Fruit fly (Drosophila melanogaster) whole organism, wandering third instar larva: ENCODE results near the gene Hug.
"Not testable (repeated sequence)": the region's sequence is repeated elsewhere in the genome, so short reads cannot be mapped to it uniquely, and the experiment has no call there.

Source experiments
- Abd-B ChIP-seq: fragments of >200 bp; optimal IDR thresholded peaks from 2 replicates; lab custom pipeline; 2017; ENCODE audit warnings: missing biosample characterization, missing genetic modification characterization
- CrebA ChIP-seq: fragments of 200-800 bp; sonication (Bioruptor generic); optimal IDR thresholded peaks from 2 replicates; lab custom pipeline; 2016; ENCODE audit warnings: missing biosample characterization, mild to moderate bottlenecking, missing genetic modification characterization, borderline replicate concordance
- Dfd ChIP-seq: fragments of >200 bp; optimal IDR thresholded peaks from 2 replicates; lab custom pipeline; 2017; ENCODE audit warnings: missing biosample characterization, missing genetic modification characterization
- Dif ChIP-seq: fragments of 200-275, 200-300 bp; sonication (Bioruptor generic); optimal IDR thresholded peaks from 2 replicates; lab custom pipeline; 2018; ENCODE audit warnings: missing biosample characterization, missing genetic modification characterization; ENCODE audit not compliant: partially characterized antibody
- HLH106 ChIP-seq: fragments of 200-800 bp; optimal IDR thresholded peaks from 3 replicates; lab custom pipeline; 2019; ENCODE audit warnings: missing biosample characterization, mild to moderate bottlenecking, missing genetic modification characterization, moderate library complexity
- Hr83 ChIP-seq: fragments of 200-300 bp; sonication (Bioruptor generic); optimal IDR thresholded peaks from 2 replicates; lab custom pipeline; 2016; ENCODE audit warnings: missing biosample characterization, mild to moderate bottlenecking, missing genetic modification characterization, moderate library complexity; ENCODE audit not compliant: poor library complexity, severe bottlenecking
- Mio ChIP-seq: sonication (Bioruptor generic); optimal IDR thresholded peaks from 2 replicates; lab custom pipeline; 2016; ENCODE audit warnings: missing biosample characterization, missing genetic modification characterization
- Myc ChIP-seq: fragments of >200 bp; optimal IDR thresholded peaks from 2 replicates; lab custom pipeline; 2017
- OdsH ChIP-seq: fragments of 200-800 bp; sonication (Bioruptor generic); optimal IDR thresholded peaks from 2 replicates; lab custom pipeline; 2016; ENCODE audit warnings: missing biosample characterization, mild to moderate bottlenecking, missing genetic modification characterization
- Rel ChIP-seq, 2 experiments: fragments of 200-800 bp; sonication (Bioruptor generic) in 1 of 2; optimal IDR thresholded peaks; 2 replicates in 1 of 2; 3 replicates in 1 of 2; lab custom pipeline; 2016 to 2019; ENCODE audit warnings: mild to moderate bottlenecking in 2 of 2, missing biosample characterization in 2 of 2, missing genetic modification characterization in 2 of 2, moderate library complexity in 1 of 2
- Vsx2 ChIP-seq: fragments of 200-300, 225-300 bp; sonication (Bioruptor generic); optimal IDR thresholded peaks from 2 replicates; lab custom pipeline; 2018; ENCODE audit warnings: missing biosample characterization, missing genetic modification characterization; ENCODE audit not compliant: partially characterized antibody
- br ChIP-seq: fragments of 200-800 bp; sonication (Bioruptor generic); optimal IDR thresholded peaks from 2 replicates; lab custom pipeline; 2016; ENCODE audit warnings: missing biosample characterization, missing genetic modification characterization
- brk ChIP-seq: fragments of 200-800 bp; sonication (Bioruptor generic); optimal IDR thresholded peaks from 2 replicates; lab custom pipeline; 2016; ENCODE audit warnings: missing biosample characterization, mild to moderate bottlenecking, missing genetic modification characterization
- dmrt93B ChIP-seq: fragments of 200-800 bp; sonication (Bioruptor generic); optimal IDR thresholded peaks from 2 replicates; lab custom pipeline; 2018; ENCODE audit warnings: missing biosample characterization, mild to moderate bottlenecking, missing genetic modification characterization
- dsf ChIP-seq: sonication (Bioruptor generic); optimal IDR thresholded peaks from 2 replicates; lab custom pipeline; 2016; ENCODE audit warnings: missing biosample characterization, missing genetic modification characterization, borderline replicate concordance
- ey ChIP-seq: fragments of 200-800 bp; sonication (Bioruptor generic); optimal IDR thresholded peaks from 2 replicates; lab custom pipeline; 2016; ENCODE audit warnings: missing biosample characterization, missing genetic modification characterization
- h ChIP-seq: fragments of 200-800 bp; sonication (Bioruptor generic); optimal IDR thresholded peaks from 3 replicates; lab custom pipeline; 2016; ENCODE audit warnings: missing biosample characterization, mild to moderate bottlenecking, missing genetic modification characterization
- lola ChIP-seq: fragments of >200 bp; optimal IDR thresholded peaks from 2 replicates; lab custom pipeline; 2017; ENCODE audit warnings: missing biosample characterization, missing genetic modification characterization
- pan ChIP-seq: fragments of >200 bp; optimal IDR thresholded peaks from 2 replicates; lab custom pipeline; 2017
- psq ChIP-seq: fragments of 200-800 bp; sonication (Bioruptor generic); optimal IDR thresholded peaks from 3 replicates; lab custom pipeline; 2017; ENCODE audit warnings: missing biosample characterization, mild to moderate bottlenecking, missing genetic modification characterization, moderate library complexity
- rgr ChIP-seq: fragments of 200-800 bp; sonication (Bioruptor generic); optimal IDR thresholded peaks from 3 replicates; lab custom pipeline; 2016; ENCODE audit warnings: missing biosample characterization, mild to moderate bottlenecking, missing genetic modification characterization
- sv ChIP-seq: fragments of 200-800 bp; sonication (Bioruptor generic); optimal IDR thresholded peaks from 3 replicates; lab custom pipeline; 2016; ENCODE audit warnings: missing biosample characterization, missing genetic modification characterization
- tai ChIP-seq: sonication (Bioruptor generic); optimal IDR thresholded peaks from 2 replicates; lab custom pipeline; 2016; ENCODE audit warnings: missing biosample characterization, missing genetic modification characterization
- usp ChIP-seq: fragments of >200 bp; optimal IDR thresholded peaks from 2 replicates; lab custom pipeline; 2017; ENCODE audit warnings: missing biosample characterization, missing genetic modification characterization

Hug gene

dm6 chr3R:12525888-12526287, at the start of gene Hug:
Gene Hug (plus strand): TSS chr3R:12526188.
- TF ChIP-seq Dfd (GFP tag; lab: Kevin White, UChicago) (no peak), Myc (lab: Kevin White, UChicago) (no peak), pan (lab: Kevin White, UChicago) (no peak), psq (GFP tag; lab: Kevin White, UChicago) (no peak), dmrt93B (GFP tag; lab: Kevin White, UChicago) (no peak), h (GFP tag; lab: Kevin White, UChicago) (no peak)

dm6 chr3R:12502210-12502609, 23.8 kb upstream of the Hug start, which contains the start of gene Hsp70Bbb:
Gene Hsp70Bbb (plus strand): TSS chr3R:12502510.
- TF ChIP-seq Dfd (GFP tag; lab: Kevin White, UChicago); h (GFP tag; lab: Kevin White, UChicago); sv: not testable (repeated sequence)

DNA sequence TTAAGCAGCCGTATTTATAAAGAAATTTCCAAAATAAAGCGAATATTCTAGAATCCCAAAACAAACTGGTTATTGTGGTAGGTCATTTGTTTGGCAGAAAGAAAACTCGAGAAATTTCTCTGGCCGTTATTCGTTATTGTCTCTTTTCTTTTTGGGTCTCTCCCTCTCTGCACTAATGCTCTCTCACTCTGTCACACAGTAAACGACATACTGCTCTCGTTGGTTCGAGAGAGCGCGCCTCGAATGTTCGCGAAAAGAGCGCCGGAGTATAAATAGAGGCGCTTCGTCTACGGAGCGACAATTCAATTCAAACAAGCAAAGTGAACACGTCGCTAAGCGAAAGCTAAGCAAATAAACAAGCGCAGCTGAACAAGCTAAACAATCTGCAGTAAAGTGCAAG, 20.5 kb upstream of the Hug start, which contains the start of gene Hsp70Bb:
Gene Hsp70Bb, plus strand, starts transcription at position 301 of the 400 bp plus-strand sequence.
- not testable (repeated sequence) for TF ChIP-seq Dfd (GFP tag; lab: Kevin White, UChicago); tai (GFP tag; lab: Kevin White, UChicago); pan (lab: Kevin White, UChicago)

DNA sequence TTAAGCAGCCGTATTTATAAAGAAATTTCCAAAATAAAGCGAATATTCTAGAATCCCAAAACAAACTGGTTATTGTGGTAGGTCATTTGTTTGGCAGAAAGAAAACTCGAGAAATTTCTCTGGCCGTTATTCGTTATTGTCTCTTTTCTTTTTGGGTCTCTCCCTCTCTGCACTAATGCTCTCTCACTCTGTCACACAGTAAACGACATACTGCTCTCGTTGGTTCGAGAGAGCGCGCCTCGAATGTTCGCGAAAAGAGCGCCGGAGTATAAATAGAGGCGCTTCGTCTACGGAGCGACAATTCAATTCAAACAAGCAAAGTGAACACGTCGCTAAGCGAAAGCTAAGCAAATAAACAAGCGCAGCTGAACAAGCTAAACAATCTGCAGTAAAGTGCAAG, 17.2 kb upstream of the Hug start, which contains the start of gene Hsp70Bc:
Gene Hsp70Bc, plus strand, starts transcription at position 301 of the 400 bp plus-strand sequence.
- not testable (repeated sequence) for TF ChIP-seq sv; HLH106 (tag; lab: Kevin White, UChicago); psq (GFP tag; lab: Kevin White, UChicago)

- TF ChIP-seq h (GFP tag; lab: Kevin White, UChicago) (no peak), Myc (lab: Kevin White, UChicago) (no peak), rgr (GFP tag; lab: Kevin White, UChicago) (no peak), Mio (GFP tag; lab: Kevin White, UChicago) (no peak), Dif (GFP tag; lab: Kevin White, UChicago) (no peak), Rel (GFP tag; optimal IDR thresholded peaks at IDR 0.05; lab: Kevin White, UChicago) (no peak), Rel (tag; optimal IDR thresholded peaks at IDR 0.05; lab: Kevin White, UChicago) (no peak), pan (lab: Kevin White, UChicago) (no peak), Dfd (GFP tag; lab: Kevin White, UChicago) (no peak)
- TF ChIP-seq, all 38 proteins: peak for 0
These were observed 11.0 kb upstream of the Hug start for dm6 chr3R:12514997-12515396.

- TF ChIP-seq lola (GFP tag; lab: Kevin White, UChicago) (no peak), Hr83 (GFP tag; lab: Kevin White, UChicago) (no peak), br (GFP tag; lab: Kevin White, UChicago) (no peak), brk (GFP tag; lab: Kevin White, UChicago) (no peak), dmrt93B (GFP tag; lab: Kevin White, UChicago) (no peak), CrebA (GFP tag; lab: Kevin White, UChicago) (no peak), Abd-B (no peak), usp (GFP tag; lab: Kevin White, UChicago) (no peak), ey (GFP tag; lab: Kevin White, UChicago) (no peak)
These were observed 17.0 kb downstream of the Hug start for dm6 chr3R:12542947-12543346.

dm6 chr3R:12548229-12548628, 22.2 kb downstream of the Hug start, which contains the start of gene Octbeta3R:
Gene Octbeta3R (minus strand): TSS chr3R:12548229.
- TF ChIP-seq dsf (GFP tag; lab: Kevin White, UChicago) (no peak), sv (no peak), lola (GFP tag; lab: Kevin White, UChicago) (no peak), Vsx2 (GFP tag; lab: Kevin White, UChicago) (no peak), HLH106 (tag; lab: Kevin White, UChicago) (no peak)

- TF ChIP-seq Abd-B (no peak), Dfd (GFP tag; lab: Kevin White, UChicago) (no peak), dmrt93B (GFP tag; lab: Kevin White, UChicago) (no peak), br (GFP tag; lab: Kevin White, UChicago) (no peak), tai (GFP tag; lab: Kevin White, UChicago) (no peak), OdsH (no peak), sv (no peak)
- TF ChIP-seq, all 38 proteins: peak for 0
These were observed 35.2 kb downstream of the Hug start for dm6 chr3R:12561149-12561548.
